Worm (Caenorhabditis elegans) whole organism, mixed stage, embryonic: ENCODE results near the gene K11H12.10.

ENCODE experiments used
- ham-2 ChIP-seq: fragments of 200-800 bp; sonication (Bioruptor generic); optimal IDR thresholded peaks from 2 replicates; lab custom pipeline; 2018; ENCODE audit warnings: mild to moderate bottlenecking, missing genetic modification characterization, missing compliant biosample characterization
- lin-13 ChIP-seq: fragments of 150-350 bp; optimal IDR thresholded peaks from 2 replicates; lab custom pipeline; 2014; ENCODE audit warnings: missing biosample characterization, missing genetic modification characterization
- lsy-2 ChIP-seq: fragments of 150-350 bp; optimal IDR thresholded peaks from 2 replicates; lab custom pipeline; 2014; ENCODE audit warnings: missing biosample characterization, missing genetic modification characterization
- nhr-12 ChIP-seq: fragments of 150-350 bp; optimal IDR thresholded peaks from 2 replicates; lab custom pipeline; 2014; ENCODE audit warnings: missing biosample characterization, missing genetic modification characterization
- nhr-2 ChIP-seq: fragments of 150-350 bp; optimal IDR thresholded peaks from 2 replicates; lab custom pipeline; 2014; ENCODE audit warnings: missing biosample characterization, missing genetic modification characterization
- nhr-28 ChIP-seq: fragments of 150-350 bp; optimal IDR thresholded peaks from 2 replicates; lab custom pipeline; 2014; ENCODE audit warnings: missing biosample characterization, missing genetic modification characterization
- pha-4 ChIP-seq: fragments of 150-350 bp; optimal IDR thresholded peaks from 2 replicates; lab custom pipeline; 2018; ENCODE audit warnings: missing biosample characterization, missing genetic modification reagents, missing genetic modification characterization
- unc-120 ChIP-seq: sonication (generic microtip); optimal IDR thresholded peaks from 2 replicates; lab custom pipeline; 2017; ENCODE audit warnings: missing genetic modification characterization, missing compliant biosample characterization; ENCODE audit not compliant: poor library complexity, severe bottlenecking

- no peak for TF ChIP-seq nhr-12 (tag; lab: Kevin White, UChicago)
- no peak for TF ChIP-seq lin-13 (tag; lab: Kevin White, UChicago)
- TF ChIP-seq lsy-2 (tag; lab: Kevin White, UChicago): no peak
- no peak for TF ChIP-seq unc-120 (tag; lab: Kevin White, UChicago)
- TF ChIP-seq nhr-2: no peak
- TF ChIP-seq ham-2: no peak
- no peak for TF ChIP-seq pha-4 (tag; lab: Kevin White, UChicago)
- TF ChIP-seq nhr-28 (tag; lab: Kevin White, UChicago): no peak
Observed at ce11 chrIV:648362-648761, 27.5 kb upstream of the K11H12.10 start.
